Fruit fly (Drosophila melanogaster) whole organism, embryonic: ENCODE measurements around the gene CG7601.

ENCODE experiments used
- Abd-B ChIP-seq: fragments of 200-800 bp; sonication (Bioruptor generic); optimal IDR thresholded peaks from 2 replicates; lab custom pipeline; 2018; ENCODE audit warnings: missing biosample characterization, mild to moderate bottlenecking, missing genetic modification characterization, moderate library complexity
- Antp ChIP-seq: fragments of 200-800 bp; sonication (Bioruptor generic); optimal IDR thresholded peaks from 3 replicates; lab custom pipeline; 2016; ENCODE audit warnings: missing biosample characterization, missing genetic modification characterization
- Bgb ChIP-seq: fragments of 200-800 bp; sonication (Bioruptor generic); IDR thresholded peaks from 2 replicates; pipeline ENCODE4 v1.3.6; 2022; ENCODE audit warnings: missing biosample characterization, missing genetic modification characterization; ENCODE audit not compliant: partially characterized antibody
- CG10543 ChIP-seq: fragments of 200-800 bp; sonication (Bioruptor generic); optimal IDR thresholded peaks from 3 replicates; lab custom pipeline; 2017; ENCODE audit warnings: missing biosample characterization, mild to moderate bottlenecking, missing genetic modification characterization, moderate library complexity
- CG12219 ChIP-seq: fragments of 200-800 bp; sonication (Bioruptor generic); optimal IDR thresholded peaks from 3 replicates; lab custom pipeline; 2018; ENCODE audit warnings: missing biosample characterization, mild to moderate bottlenecking, missing genetic modification characterization
- CG12769 ChIP-seq: fragments of 200-800 bp; sonication (Bioruptor generic); optimal IDR thresholded peaks from 2 replicates; lab custom pipeline; 2019; ENCODE audit warnings: missing biosample characterization, mild to moderate bottlenecking, missing genetic modification characterization, moderate library complexity
- CG13894 ChIP-seq: fragments of 200-800 bp; sonication (Bioruptor generic); optimal IDR thresholded peaks from 3 replicates; lab custom pipeline; 2018; ENCODE audit warnings: missing biosample characterization, mild to moderate bottlenecking, missing genetic modification characterization, moderate library complexity
- CG17912 ChIP-seq: fragments of 200-800 bp; sonication (Bioruptor generic); optimal IDR thresholded peaks from 2 replicates; lab custom pipeline; 2018; ENCODE audit warnings: missing biosample characterization, mild to moderate bottlenecking, missing genetic modification characterization
- CG2712 ChIP-seq: fragments of 200-800 bp; optimal IDR thresholded peaks from 3 replicates; lab custom pipeline; 2019; ENCODE audit warnings: missing biosample characterization, mild to moderate bottlenecking, missing genetic modification characterization, moderate library complexity
- CG7745 ChIP-seq: fragments of 200-800 bp; sonication (Bioruptor generic); optimal IDR thresholded peaks from 2 replicates; lab custom pipeline; 2018; ENCODE audit warnings: missing biosample characterization, mild to moderate bottlenecking, missing genetic modification characterization, moderate library complexity
- CG8290 ChIP-seq, 3 experiments: fragments of 200-800 bp; sonication (Bioruptor generic); optimal IDR thresholded peaks; 2 replicates each; lab custom pipeline; 2016 to 2019; ENCODE audit warnings: missing biosample characterization in 3 of 3, missing genetic modification characterization in 3 of 3, mild to moderate bottlenecking in 2 of 3, moderate library complexity in 1 of 3
- CG8478 ChIP-seq: fragments of >200 bp; optimal IDR thresholded peaks from 2 replicates; lab custom pipeline; 2018
- CG8944 ChIP-seq: fragments of 200-800 bp; sonication (Bioruptor generic); optimal IDR thresholded peaks from 3 replicates; lab custom pipeline; 2016; ENCODE audit warnings: missing biosample characterization, missing genetic modification characterization
- Hr39 ChIP-seq: fragments of >200 bp; optimal IDR thresholded peaks from 2 replicates; lab custom pipeline; 2017
- Pdp1 ChIP-seq, 2 experiments: fragments of 200-800 bp; sonication (Bioruptor generic); optimal IDR thresholded peaks; 3 replicates each; lab custom pipeline; 2016; ENCODE audit warnings: missing biosample characterization in 2 of 2, missing genetic modification characterization in 2 of 2, mild to moderate bottlenecking in 1 of 2, moderate library complexity in 1 of 2
- Scr ChIP-seq: fragments of 200-800 bp; sonication (Bioruptor generic); IDR thresholded peaks from 2 replicates; pipeline ENCODE4 v1.3.6; 2022; ENCODE audit warnings: missing biosample characterization, missing genetic modification characterization; ENCODE audit not compliant: partially characterized antibody
- Stat92E ChIP-seq, 3 experiments: fragments of >200 bp in 2 of 3; fragments of 200-800 bp in 1 of 3; sonication (Bioruptor generic) in 1 of 3; optimal IDR thresholded peaks; 2 replicates each; lab custom pipeline; 2017 to 2019; ENCODE audit warnings: missing biosample characterization in 3 of 3, missing genetic modification characterization in 3 of 3, mild to moderate bottlenecking in 1 of 3, moderate library complexity in 1 of 3
- Trl ChIP-seq, 3 experiments: fragments of >200 bp in 2 of 3; fragments of 200-800 bp in 1 of 3; sonication (Bioruptor generic) in 1 of 3; optimal IDR thresholded peaks; 2 replicates in 1 of 3; 3 replicates in 2 of 3; lab custom pipeline; 2016 to 2017; ENCODE audit warnings: missing biosample characterization in 1 of 3, missing genetic modification characterization in 1 of 3
- amos ChIP-seq: fragments of 200-800 bp; sonication (Bioruptor generic); IDR thresholded peaks from 2 replicates; pipeline ENCODE4 v1.3.6; 2022; ENCODE audit warnings: missing biosample characterization, missing genetic modification characterization; ENCODE audit not compliant: partially characterized antibody
- cg ChIP-seq: fragments of 200-800 bp; sonication (Bioruptor generic); optimal IDR thresholded peaks from 3 replicates; lab custom pipeline; 2019; ENCODE audit warnings: missing biosample characterization, mild to moderate bottlenecking, missing genetic modification characterization, moderate library complexity
- crol ChIP-seq: fragments of 200-800 bp; sonication (Bioruptor generic); IDR thresholded peaks from 2 replicates; pipeline ENCODE4 v1.3.6; 2022; ENCODE audit warnings: missing biosample characterization, missing genetic modification characterization
- exex ChIP-seq: fragments of 200-800 bp; sonication (Bioruptor generic); optimal IDR thresholded peaks from 4 replicates; lab custom pipeline; 2018; ENCODE audit warnings: missing biosample characterization, mild to moderate bottlenecking, missing genetic modification characterization, moderate library complexity
- gce ChIP-seq: fragments of 200-800 bp; sonication (Bioruptor generic); IDR thresholded peaks from 3 replicates; pipeline ENCODE4 v1.3.6; 2022; ENCODE audit warnings: missing biosample characterization, missing genetic modification characterization
- grn ChIP-seq: fragments of 200-800 bp; sonication (Bioruptor generic); optimal IDR thresholded peaks from 3 replicates; lab custom pipeline; 2017; ENCODE audit warnings: missing biosample characterization, missing genetic modification characterization
- inv ChIP-seq: fragments of 200-800 bp; sonication (Bioruptor generic); IDR thresholded peaks from 2 replicates; pipeline ENCODE4 v1.3.6; 2022; ENCODE audit warnings: missing biosample characterization, missing genetic modification characterization; ENCODE audit not compliant: partially characterized antibody
- kay ChIP-seq: fragments of 200-800 bp; sonication (Bioruptor generic); optimal IDR thresholded peaks from 2 replicates; lab custom pipeline; 2016; ENCODE audit warnings: missing biosample characterization, missing genetic modification characterization
- sr ChIP-seq: fragments of 200-800 bp; sonication (Bioruptor generic); IDR thresholded peaks from 3 replicates; pipeline ENCODE4 v1.3.6; 2022; ENCODE audit warnings: missing biosample characterization, missing genetic modification characterization
- trh ChIP-seq: fragments of 200-800 bp; sonication (Bioruptor generic); optimal IDR thresholded peaks from 2 replicates; lab custom pipeline; 2016; ENCODE audit warnings: missing biosample characterization, missing genetic modification characterization
- vvl ChIP-seq: fragments of 200-800 bp; sonication (Bioruptor generic); IDR thresholded peaks from 2 replicates; pipeline ENCODE4 v1.3.6; 2022; ENCODE audit warnings: missing biosample characterization, missing genetic modification characterization
- wor ChIP-seq: fragments of 200-800 bp; sonication (Bioruptor generic); IDR thresholded peaks from 2 replicates; pipeline ENCODE4 v1.3.6; 2022; ENCODE audit warnings: missing biosample characterization, missing genetic modification characterization

Gene CG7601

DNA sequence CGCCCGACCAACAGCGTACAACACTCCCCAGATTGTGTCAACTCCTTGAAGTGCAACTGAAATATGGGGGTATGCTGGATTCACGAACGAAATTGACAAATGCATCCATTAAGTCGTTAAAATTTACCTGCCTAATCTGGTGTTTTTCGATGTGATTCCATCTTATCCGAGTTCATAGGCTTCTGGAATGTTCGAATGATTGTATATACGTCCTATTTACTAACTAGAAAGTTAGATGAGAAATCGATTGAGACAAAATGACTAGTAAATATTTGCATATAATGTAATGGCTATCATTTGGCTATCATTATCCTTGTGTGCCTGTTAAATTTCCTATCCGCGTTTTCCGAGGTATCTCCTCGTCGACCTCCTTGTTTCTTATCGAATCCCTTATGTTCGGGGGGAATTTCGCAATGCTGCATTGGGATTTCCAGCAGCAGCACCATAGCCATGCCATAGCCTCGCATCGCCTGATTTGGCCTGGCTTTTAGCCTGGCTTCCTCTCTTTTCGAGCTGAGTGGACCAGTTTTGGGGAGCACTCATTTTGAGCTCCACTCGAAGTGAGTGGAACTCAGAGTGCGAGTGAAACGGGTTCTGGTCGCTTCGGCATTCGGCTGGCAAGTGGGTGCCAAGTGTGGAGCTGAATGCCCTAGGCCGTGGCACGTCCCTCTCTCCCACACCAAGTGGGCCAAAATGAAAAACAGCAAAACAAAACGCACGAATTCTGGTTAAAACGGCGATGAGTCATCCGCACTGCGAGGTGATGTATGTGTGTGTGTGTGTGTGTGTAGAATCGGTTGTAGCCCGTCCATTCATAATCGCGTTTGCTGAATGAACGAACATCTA, 41.8 kb upstream of the CG7601 start (continued):
- no peak for TF ChIP-seq gce (GFP tag; lab: Robert Waterston, UW)
- peak; percentile 53 for TF ChIP-seq Scr (GFP tag; lab: Robert Waterston, UW)
- peak; percentile 16; the same call in 1 of the 2 replicates for TF ChIP-seq inv (GFP tag; lab: Robert Waterston, UW)
- TF ChIP-seq amos (GFP tag; lab: Robert Waterston, UW) = peak; percentile 34; the same call in 1 of the 2 replicates
- peak; percentile 96 for TF ChIP-seq kay
- no peak for TF ChIP-seq CG7745 (tag; lab: Kevin White, UChicago)
- 0 out of 3 replicates have a peak, but pooled peaks have one; percentile 21 for TF ChIP-seq sr (GFP tag; lab: Robert Waterston, UW)
- TF ChIP-seq CG13894 = peak; percentile 68
- peak; percentile 27 for TF ChIP-seq CG10543 (GFP tag; lab: Kevin White, UChicago)
- TF ChIP-seq Stat92E (GFP tag; optimal IDR thresholded peaks at IDR 0.05; lab: Kevin White, UChicago) = peak in 1 of 3 experiments; percentile 37
- peak; percentile 5 to 29 for TF ChIP-seq Trl (optimal IDR thresholded peaks at IDR 0.05; lab: Kevin White, UChicago)
- TF ChIP-seq Trl (GFP tag; optimal IDR thresholded peaks at IDR 0.05; lab: Kevin White, UChicago) = no peak
- TF ChIP-seq cg (GFP tag; lab: Kevin White, UChicago) = peak; percentile 44
- peak; percentile 69 for TF ChIP-seq CG12769
- no peak for TF ChIP-seq CG17912 (GFP tag; lab: Kevin White, UChicago)
- TF ChIP-seq CG8290 (GFP tag; optimal IDR thresholded peaks at IDR 0.05; lab: Kevin White, UChicago) = no peak
- peak in 1 of 2 experiments; percentile 35 for TF ChIP-seq CG8290 (tag; optimal IDR thresholded peaks at IDR 0.05; lab: Kevin White, UChicago)
- TF ChIP-seq Bgb = peak; percentile 66; the same call in 1 of the 2 replicates

DNA sequence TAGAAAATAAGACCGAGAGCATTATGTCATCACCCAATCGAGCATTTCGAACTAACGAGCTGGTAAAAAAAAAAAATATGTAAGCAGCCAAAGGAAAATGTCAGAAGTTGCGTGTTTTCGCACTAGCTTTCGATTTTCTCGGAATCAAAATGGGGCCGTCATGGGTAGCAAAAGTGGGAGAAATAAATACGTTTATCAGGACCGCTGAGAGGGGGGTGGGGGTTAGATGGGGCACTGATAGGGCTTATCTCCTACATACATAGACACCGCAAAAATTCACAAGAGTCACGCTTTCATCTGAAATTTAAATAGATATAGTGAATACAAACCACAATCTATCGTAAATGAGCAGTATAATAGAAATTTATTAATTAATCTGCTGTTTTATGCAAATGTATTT, 40.7 kb upstream of the CG7601 start:
- TF ChIP-seq crol (peak; percentile 65), CG2712 (no peak), Pdp1 (GFP tag; optimal IDR thresholded peaks at IDR 0.05; lab: Kevin White, UChicago) (peak in 1 of 2 experiments; percentile 70), exex (tag; lab: Kevin White, UChicago) (peak; percentile 33), vvl (GFP tag; lab: Robert Waterston, UW) (0 out of 2 replicates have a peak, but pooled peaks have one; percentile 6), wor (GFP tag; lab: Robert Waterston, UW) (no peak), Hr39 (lab: Kevin White, UChicago) (no peak), CG12219 (no peak), Antp (GFP tag; lab: Kevin White, UChicago) (no peak), trh (GFP tag; lab: Kevin White, UChicago) (no peak), grn (peak; percentile 52)
- TF ChIP-seq, all 482 proteins: peak for 5

DNA sequence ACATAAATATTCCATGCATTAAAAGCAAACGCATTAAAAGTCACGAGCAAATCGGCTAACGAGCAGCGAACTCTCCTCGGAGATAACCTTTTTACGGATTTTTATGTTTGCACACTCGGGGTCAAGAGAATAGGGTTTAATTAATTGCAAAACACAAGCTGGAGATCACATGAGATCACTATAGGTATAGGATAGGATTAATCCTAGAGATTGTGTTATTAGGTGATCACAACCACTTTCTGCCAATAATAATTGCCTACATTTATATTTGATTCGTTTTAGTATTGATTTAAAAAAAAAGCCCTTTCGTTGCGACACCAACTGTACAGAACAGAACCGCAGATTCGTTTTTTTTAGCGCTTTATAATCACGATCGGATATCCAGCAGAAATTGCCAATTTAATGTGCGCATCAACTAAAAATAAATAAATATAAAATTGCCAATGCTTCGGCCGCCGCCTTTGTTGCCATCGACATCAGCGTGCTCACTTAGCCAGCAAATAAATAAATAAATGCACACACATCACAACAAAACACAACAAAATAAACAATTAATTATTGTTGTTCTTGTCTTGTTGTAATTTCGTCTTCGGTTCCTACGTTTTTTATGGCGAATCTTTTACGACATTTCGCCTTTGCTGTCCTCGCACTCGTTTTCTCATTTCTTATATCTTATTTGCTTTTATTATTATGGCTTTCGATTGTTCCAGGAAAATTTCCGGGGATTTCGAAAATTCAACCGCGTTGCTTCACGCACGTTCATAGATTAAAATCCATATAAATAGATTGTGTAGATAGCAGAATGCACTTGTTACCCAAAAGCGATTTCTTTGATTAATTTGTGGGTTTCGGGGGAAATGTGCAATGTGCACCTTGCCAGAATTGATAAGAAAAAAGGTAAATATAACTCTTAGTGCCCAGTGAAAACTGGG, 39.5 kb upstream of the CG7601 start:
- TF ChIP-seq Abd-B (GFP tag; lab: Kevin White, UChicago) (no peak), CG8944 (GFP tag; lab: Kevin White, UChicago) (no peak), grn (peak; percentile 7), CG8478 (lab: Kevin White, UChicago) (no peak)
- TF ChIP-seq, all 482 proteins: peak for 1
